Worm (Caenorhabditis elegans): Measurements from ENCODE around the gene mans-4.

ce11 chrIV:9098942-9099341, 20.6 kb upstream of the mans-4 start, which contains the start of gene gldi-10:
- TF ChIP-seq nhr-11 (tag; optimal IDR thresholded peaks at IDR 0.05) (no peak), sma-9 (GFP tag; optimal IDR thresholded peaks at IDR 0.05) (no peak), sma-9 (tag; optimal IDR thresholded peaks at IDR 0.05) (no peak), mab-5 (tag; optimal IDR thresholded peaks at IDR 0.05) (no peak), gmeb-1 (tag; optimal IDR thresholded peaks at IDR 0.05) (no peak), ama-1 (optimal IDR thresholded peaks at IDR 0.05) (no peak), nhr-129 (tag; optimal IDR thresholded peaks at IDR 0.05) (no peak), lsy-2 (tag; optimal IDR thresholded peaks at IDR 0.05) (no peak), lin-39 (tag; optimal IDR thresholded peaks at IDR 0.05) (no peak), nhr-25 (tag; optimal IDR thresholded peaks at IDR 0.05) (no peak)

Data from whole organism, L2 larva.